Worm (Caenorhabditis elegans) whole organism, young adult: ENCODE measurements around the gene ech-6.

Experiments
- B0336.3 ChIP-seq: fragments of 200-800 bp; sonication (Bioruptor generic); IDR thresholded peaks from 2 replicates; pipeline ENCODE4 v1.3.6; 2022; ENCODE audit warnings: missing genetic modification characterization, missing compliant biosample characterization
- C06A6.2 ChIP-seq: fragments of 200-800 bp; sonication (Bioruptor generic); conservative IDR thresholded peaks from 2 replicates; pipeline ENCODE4 v1.3.6; 2022; ENCODE audit warnings: missing genetic modification characterization, missing compliant biosample characterization
- F22D6.2 ChIP-seq: sonication (generic microtip); optimal IDR thresholded peaks from 2 replicates; lab custom pipeline; 2016; ENCODE audit warnings: mild to moderate bottlenecking, missing genetic modification characterization, missing compliant biosample characterization
- F37B4.10 ChIP-seq: fragments of 200-800 bp; sonication (Bioruptor generic); IDR thresholded peaks from 2 replicates; pipeline ENCODE4 v1.3.6; 2022; ENCODE audit warnings: missing genetic modification characterization, missing compliant biosample characterization
- F55B11.4 ChIP-seq: sonication (generic microtip); optimal IDR thresholded peaks from 2 replicates; lab custom pipeline; 2016; ENCODE audit warnings: missing compliant biosample characterization, missing genetic modification characterization, borderline replicate concordance; ENCODE audit not compliant: insufficient read depth
- F57C9.4 ChIP-seq: sonication (generic microtip); optimal IDR thresholded peaks from 2 replicates; lab custom pipeline; 2017; ENCODE audit warnings: mild to moderate bottlenecking, missing genetic modification characterization, missing compliant biosample characterization
- Y56A3A.18 ChIP-seq: fragments of 200-800 bp; sonication (Bioruptor generic); IDR thresholded peaks from 2 replicates; pipeline ENCODE4 v1.3.6; 2022; ENCODE audit warnings: missing genetic modification reagents, missing genetic modification characterization, missing compliant biosample characterization
- ZK185.1 ChIP-seq: sonication (generic microtip); optimal IDR thresholded peaks from 2 replicates; lab custom pipeline; 2016; ENCODE audit warnings: mild to moderate bottlenecking, missing genetic modification characterization, missing compliant biosample characterization; ENCODE audit not compliant: poor library complexity, severe bottlenecking
- aptf-2 ChIP-seq: fragments of 200-800 bp; sonication (Bioruptor generic); conservative IDR thresholded peaks from 2 replicates; pipeline ENCODE4 v1.3.6; 2022; ENCODE audit warnings: missing genetic modification reagents, missing genetic modification characterization, missing compliant biosample characterization
- cebp-1 ChIP-seq, 2 experiments: fragments of 200-800 bp in 1 of 2; sonication (Bioruptor generic) in 1 of 2; sonication (generic microtip) in 1 of 2; IDR thresholded peaks in 1 of 2; optimal IDR thresholded peaks in 1 of 2; 2 replicates each; pipeline versions ENCODE4 v1.3.6 to Lab custom; 2017 to 2022; ENCODE audit warnings: missing compliant biosample characterization in 2 of 2, missing genetic modification characterization in 2 of 2, mild to moderate bottlenecking in 1 of 2, missing genetic modification reagents in 1 of 2, moderate library complexity in 1 of 2
- ceh-91 ChIP-seq: fragments of 200-800 bp; sonication (Bioruptor generic); IDR thresholded peaks from 2 replicates; pipeline ENCODE4 v1.3.6; 2022; ENCODE audit warnings: missing genetic modification reagents, missing genetic modification characterization, missing compliant biosample characterization
- dox-1 ChIP-seq: fragments of 200-800 bp; sonication (Bioruptor generic); IDR thresholded peaks from 2 replicates; pipeline ENCODE4 v1.3.6; 2022; ENCODE audit warnings: missing genetic modification reagents, missing genetic modification characterization, missing compliant biosample characterization
- efl-1 ChIP-seq: fragments of 150-350 bp; optimal IDR thresholded peaks from 2 replicates; lab custom pipeline; 2014; ENCODE audit warnings: missing biosample characterization, missing genetic modification reagents, missing genetic modification characterization
- hmg-1.2 ChIP-seq: fragments of 200-800 bp; sonication (Bioruptor generic); IDR thresholded peaks from 2 replicates; pipeline ENCODE4 v1.3.6; 2022; ENCODE audit warnings: missing genetic modification reagents, missing genetic modification characterization, missing compliant biosample characterization
- let-607 ChIP-seq, 2 experiments: fragments of 200-800 bp in 1 of 2; sonication (Bioruptor generic) in 1 of 2; sonication (generic microtip) in 1 of 2; optimal IDR thresholded peaks; 2 replicates each; lab custom pipeline; 2016 to 2018; ENCODE audit warnings: mild to moderate bottlenecking in 2 of 2, missing compliant biosample characterization in 2 of 2, missing genetic modification characterization in 2 of 2, moderate library complexity in 2 of 2, missing genotype in 1 of 2
- lin-54 ChIP-seq: fragments of 200-800 bp; sonication (Bioruptor generic); optimal IDR thresholded peaks from 2 replicates; lab custom pipeline; 2018; ENCODE audit warnings: mild to moderate bottlenecking, missing genetic modification characterization, missing compliant biosample characterization
- lir-1 ChIP-seq: fragments of 200-800 bp; sonication (Bioruptor generic); conservative IDR thresholded peaks from 2 replicates; pipeline ENCODE4 v1.3.6; 2022; ENCODE audit warnings: missing genetic modification reagents, missing genetic modification characterization, missing compliant biosample characterization
- lsl-1 ChIP-seq: fragments of 200-800 bp; sonication (Bioruptor generic); optimal IDR thresholded peaks from 2 replicates; lab custom pipeline; 2018; ENCODE audit warnings: mild to moderate bottlenecking, missing genetic modification characterization, moderate library complexity, missing compliant biosample characterization
- madf-10 ChIP-seq: sonication (generic microtip); optimal IDR thresholded peaks from 2 replicates; lab custom pipeline; 2016; ENCODE audit warnings: mild to moderate bottlenecking, missing genetic modification characterization, missing compliant biosample characterization
- mel-28 ChIP-seq: sonication (generic microtip); optimal IDR thresholded peaks from 2 replicates; lab custom pipeline; 2016; ENCODE audit warnings: borderline replicate concordance, mild to moderate bottlenecking, missing genetic modification characterization, missing compliant biosample characterization
- mxl-1 ChIP-seq: sonication (generic microtip); optimal IDR thresholded peaks from 2 replicates; lab custom pipeline; 2016; ENCODE audit warnings: missing genetic modification characterization, missing compliant biosample characterization
- nfya-1 ChIP-seq: sonication (generic microtip); optimal IDR thresholded peaks from 2 replicates; lab custom pipeline; 2017; ENCODE audit warnings: antibody characterized with exemption, missing compliant biosample characterization, missing genetic modification characterization, borderline replicate concordance; ENCODE audit not compliant: insufficient read depth
- nhr-80 ChIP-seq: sonication (generic microtip); optimal IDR thresholded peaks from 2 replicates; lab custom pipeline; 2016; ENCODE audit warnings: missing genetic modification characterization, missing compliant biosample characterization
- nhr-90 ChIP-seq: sonication (generic microtip); optimal IDR thresholded peaks from 2 replicates; lab custom pipeline; 2016; ENCODE audit warnings: missing genotype, mild to moderate bottlenecking, missing genetic modification characterization, missing compliant biosample characterization
- pbrm-1 ChIP-seq: fragments of 200-800 bp; sonication (Bioruptor generic); IDR thresholded peaks from 2 replicates; pipeline ENCODE4 v1.3.6; 2022; ENCODE audit warnings: missing genetic modification reagents, missing genetic modification characterization, missing compliant biosample characterization
- rcor-1 ChIP-seq: fragments of 200-800 bp; sonication (Bioruptor generic); IDR thresholded peaks from 2 replicates; pipeline ENCODE4 v1.3.6; 2022; ENCODE audit warnings: missing genetic modification reagents, missing genetic modification characterization, missing compliant biosample characterization
- rpc-1 ChIP-seq, 2 experiments: fragments of 150-350 bp in 1 of 2; sonication (generic microtip) in 1 of 2; optimal IDR thresholded peaks; 2 replicates each; lab custom pipeline; 2014 to 2018; ENCODE audit warnings: missing biosample characterization in 1 of 2, missing genetic modification characterization in 1 of 2, missing genetic modification reagents in 1 of 2, missing genotype in 1 of 2
- tbp1 ChIP-seq: fragments of 200-800 bp; sonication (Bioruptor generic); optimal IDR thresholded peaks from 2 replicates; lab custom pipeline; 2018; ENCODE audit warnings: mild to moderate bottlenecking, missing genetic modification characterization, missing compliant biosample characterization
- tbx-9 ChIP-seq: sonication (generic microtip); optimal IDR thresholded peaks from 2 replicates; lab custom pipeline; 2016; ENCODE audit warnings: borderline replicate concordance, missing genetic modification characterization, inconsistent platforms, missing compliant biosample characterization
- unc-130 ChIP-seq: sonication (generic microtip); optimal IDR thresholded peaks from 2 replicates; lab custom pipeline; 2016; ENCODE audit warnings: missing genetic modification reagents, missing genetic modification characterization, missing compliant biosample characterization
- xnd-1 ChIP-seq: sonication (generic microtip); optimal IDR thresholded peaks from 2 replicates; lab custom pipeline; 2016; ENCODE audit warnings: missing genotype, missing genetic modification reagents, missing genetic modification characterization, missing compliant biosample characterization
- zim-3 ChIP-seq: sonication (generic microtip); optimal IDR thresholded peaks from 2 replicates; lab custom pipeline; 2017; ENCODE audit warnings: mild to moderate bottlenecking, missing genetic modification characterization, moderate library complexity, missing compliant biosample characterization
- ztf-3 ChIP-seq: fragments of 200-800 bp; sonication (Bioruptor generic); optimal IDR thresholded peaks from 2 replicates; lab custom pipeline; 2018; ENCODE audit warnings: mild to moderate bottlenecking, missing genetic modification characterization, missing compliant biosample characterization
- ztf-6 ChIP-seq: fragments of 200-800 bp; sonication (Bioruptor generic); IDR thresholded peaks from 2 replicates; pipeline ENCODE4 v1.3.6; 2022; ENCODE audit warnings: missing genetic modification reagents, missing genetic modification characterization, missing compliant biosample characterization

Gene ech-6

ce11 chrIII:9789607-9790073 lies 37.0 kb upstream of the ech-6 start, which contains the start of gene R10E11.5:
Gene R10E11.5, minus strand, starts transcription at chrIII:9789657.
- TF ChIP-seq nfya-1 (tag; lab: Kevin White, UChicago) (no peak), ZK185.1 (no peak), dox-1 (GFP tag; lab: Robert Waterston, UW) (no peak), pbrm-1 (no peak), F22D6.2 (tag; lab: Kevin White, UChicago) (no peak), B0336.3 (GFP tag; lab: Robert Waterston, UW) (no peak), aptf-2 (GFP tag; lab: Robert Waterston, UW) (no peak), F37B4.10 (GFP tag; lab: Robert Waterston, UW) (no peak), ztf-3 (GFP tag; lab: Kevin White, UChicago) (no peak), ztf-6 (GFP tag; lab: Robert Waterston, UW) (no peak), xnd-1 (tag; lab: Kevin White, UChicago) (no peak), ceh-91 (GFP tag; lab: Robert Waterston, UW) (no peak), mxl-1 (tag; lab: Kevin White, UChicago) (no peak)

ce11 chrIII:9789083-9789482 lies 36.4 kb upstream of the ech-6 start:
- TF ChIP-seq Y56A3A.18 (GFP tag; lab: Robert Waterston, UW), result no peak
- TF ChIP-seq lir-1 (GFP tag; lab: Robert Waterston, UW), result no peak
- no peak for TF ChIP-seq C06A6.2 (GFP tag; lab: Robert Waterston, UW)
- no peak for TF ChIP-seq zim-3 (tag; lab: Kevin White, UChicago)
- TF ChIP-seq rcor-1 (GFP tag; lab: Robert Waterston, UW), result no peak
- TF ChIP-seq ztf-3 (GFP tag; lab: Kevin White, UChicago), result no peak
- TF ChIP-seq tbp1 (GFP tag; lab: Kevin White, UChicago), result no peak
- no peak for TF ChIP-seq F55B11.4 (tag; lab: Kevin White, UChicago)
- no peak for TF ChIP-seq tbx-9 (tag; lab: Kevin White, UChicago)
- TF ChIP-seq madf-10, result no peak
- TF ChIP-seq mel-28 (tag; lab: Kevin White, UChicago), result no peak
- TF ChIP-seq efl-1 (GFP tag; lab: Kevin White, UChicago), result no peak
- no peak for TF ChIP-seq nhr-90 (tag; lab: Kevin White, UChicago)
- no peak for TF ChIP-seq unc-130 (GFP tag; lab: Kevin White, UChicago)
- TF ChIP-seq pbrm-1, result no peak
- TF ChIP-seq rpc-1 (optimal IDR thresholded peaks at IDR 0.05; lab: Kevin White, UChicago), result no peak
- no peak for TF ChIP-seq rpc-1 (tag; optimal IDR thresholded peaks at IDR 0.05; lab: Kevin White, UChicago)
- TF ChIP-seq hmg-1.2, result no peak
- no peak for TF ChIP-seq F57C9.4
- TF ChIP-seq lin-54 (GFP tag; lab: Kevin White, UChicago), result no peak

- TF ChIP-seq nhr-80 (peak; percentile 93), cebp-1 (GFP tag; IDR thresholded peaks at IDR 0.05; lab: Robert Waterston, UW) (no peak), cebp-1 (tag; optimal IDR thresholded peaks at IDR 0.05; lab: Kevin White, UChicago) (no peak), let-607 (tag; optimal IDR thresholded peaks at IDR 0.05; lab: Kevin White, UChicago) (peak; percentile 97 to 98), lsl-1 (GFP tag; lab: Kevin White, UChicago) (no peak)
These were observed 34.1 kb upstream of the ech-6 start for ce11 chrIII:9786776-9787175.
